Worm (Caenorhabditis elegans) whole organism, L1 larva: Measurements from ENCODE around the gene K09E9.3.

Source experiments
- C34B4.2 ChIP-seq: sonication (generic microtip); optimal IDR thresholded peaks from 2 replicates; lab custom pipeline; 2017; ENCODE audit warnings: mild to moderate bottlenecking, missing genetic modification characterization, missing compliant biosample characterization
- alr-1 ChIP-seq: fragments of 200-800 bp; sonication (Bioruptor generic); optimal IDR thresholded peaks from 2 replicates; lab custom pipeline; 2018; ENCODE audit warnings: borderline replicate concordance, mild to moderate bottlenecking, missing genetic modification characterization, missing compliant biosample characterization
- aly-2 ChIP-seq: fragments of 150-350 bp; optimal IDR thresholded peaks from 2 replicates; lab custom pipeline; 2014; ENCODE audit warnings: missing biosample characterization, missing genetic modification characterization
- blmp-1 ChIP-seq: fragments of 150-350 bp; optimal IDR thresholded peaks from 2 replicates; lab custom pipeline; 2014; ENCODE audit warnings: missing biosample characterization, missing genetic modification characterization
- ceh-82 ChIP-seq, 3 experiments: fragments of 150-350 bp in 1 of 3; sonication (generic microtip) in 2 of 3; optimal IDR thresholded peaks; 2 replicates each; lab custom pipeline; 2014 to 2017; ENCODE audit warnings: missing biosample characterization in 3 of 3, missing genetic modification characterization in 3 of 3
- ces-1 ChIP-seq: fragments of 150-350 bp; optimal IDR thresholded peaks from 2 replicates; lab custom pipeline; 2014; ENCODE audit warnings: missing biosample characterization, missing genetic modification reagents, missing genetic modification characterization
- dsc-1 ChIP-seq: sonication (generic microtip); optimal IDR thresholded peaks from 2 replicates; lab custom pipeline; 2016; ENCODE audit warnings: mild to moderate bottlenecking, missing genetic modification characterization, missing compliant biosample characterization
- efl-1 ChIP-seq, 4 experiments: fragments of 150-350 bp; optimal IDR thresholded peaks in 3 of 4; peaks in 1 of 4; 1 replicate in 1 of 4; 2 replicates in 3 of 4; lab custom pipeline; 2014; ENCODE audit warnings: missing biosample characterization in 2 of 4, missing genetic modification characterization in 2 of 4, missing genetic modification reagents in 2 of 4
- ets-5 ChIP-seq: fragments of 200-800 bp; sonication (Bioruptor generic); IDR thresholded peaks from 2 replicates; pipeline ENCODE4 v1.3.6; 2022; ENCODE audit warnings: missing genetic modification characterization, missing compliant biosample characterization
- fkh-10 ChIP-seq: sonication (generic microtip); optimal IDR thresholded peaks from 2 replicates; lab custom pipeline; 2017; ENCODE audit warnings: missing biosample characterization, missing genetic modification reagents, missing genetic modification characterization
- fkh-4 ChIP-seq: sonication (generic microtip); optimal IDR thresholded peaks from 2 replicates; lab custom pipeline; 2016; ENCODE audit warnings: missing compliant biosample characterization, missing genetic modification characterization, borderline replicate concordance
- fkh-8 ChIP-seq: sonication (generic microtip); optimal IDR thresholded peaks from 2 replicates; lab custom pipeline; 2016; ENCODE audit warnings: mild to moderate bottlenecking, missing genetic modification characterization, missing compliant biosample characterization
- fos-1 ChIP-seq: fragments of 150-350 bp; optimal IDR thresholded peaks from 2 replicates; lab custom pipeline; 2014; ENCODE audit warnings: missing biosample characterization, missing genetic modification characterization
- hlh-17 ChIP-seq: fragments of 200-800 bp; sonication (Bioruptor generic); optimal IDR thresholded peaks from 2 replicates; lab custom pipeline; 2018; ENCODE audit warnings: missing genetic modification characterization, mild to moderate bottlenecking, missing compliant biosample characterization, moderate library complexity, borderline replicate concordance
- hlh-4 ChIP-seq: sonication (generic microtip); optimal IDR thresholded peaks from 2 replicates; lab custom pipeline; 2016; ENCODE audit warnings: mild to moderate bottlenecking, missing genetic modification characterization, missing compliant biosample characterization
- isw-1 ChIP-seq: fragments of 200-800 bp; sonication (Bioruptor generic); IDR thresholded peaks from 2 replicates; pipeline ENCODE4 v1.3.6; 2022; ENCODE audit warnings: missing genetic modification characterization, missing compliant biosample characterization
- lin-14 ChIP-seq: fragments of 200-800 bp; sonication (Bioruptor generic); optimal IDR thresholded peaks from 2 replicates; lab custom pipeline; 2018; ENCODE audit warnings: mild to moderate bottlenecking, missing genetic modification characterization, moderate library complexity, missing compliant biosample characterization
- lin-15B ChIP-seq: fragments of 150-350 bp; sonication (generic microtip); optimal IDR thresholded peaks from 3 replicates; lab custom pipeline; 2014; ENCODE audit warnings: missing biosample characterization, missing genetic modification characterization
- lin-35 ChIP-seq, 2 experiments: fragments of 150-350 bp; optimal IDR thresholded peaks; 2 replicates each; lab custom pipeline; 2014; ENCODE audit warnings: missing biosample characterization in 2 of 2, missing genetic modification characterization in 2 of 2, missing genetic modification reagents in 2 of 2
- lin-39 ChIP-seq: fragments of 150-350 bp; optimal IDR thresholded peaks from 2 replicates; lab custom pipeline; 2014; ENCODE audit warnings: missing biosample characterization, missing genetic modification reagents, missing genetic modification characterization
- lir-3 ChIP-seq: sonication (generic microtip); optimal IDR thresholded peaks from 2 replicates; lab custom pipeline; 2016; ENCODE audit warnings: mild to moderate bottlenecking, missing genetic modification characterization, moderate library complexity, missing compliant biosample characterization; ENCODE audit not compliant: poor library complexity
- lsy-2 ChIP-seq, 2 experiments: fragments of 150-350 bp; optimal IDR thresholded peaks; 2 replicates each; lab custom pipeline; 2014; ENCODE audit warnings: missing biosample characterization in 2 of 2, missing genetic modification characterization in 2 of 2
- mdl-1 ChIP-seq, 2 experiments: fragments of 150-350 bp; optimal IDR thresholded peaks; 2 replicates each; lab custom pipeline; 2014 to 2017; ENCODE audit warnings: missing biosample characterization in 2 of 2, missing genetic modification characterization in 2 of 2, inconsistent platforms in 1 of 2
- mep-1 ChIP-seq: fragments of 150-350 bp; optimal IDR thresholded peaks from 2 replicates; lab custom pipeline; 2014; ENCODE audit warnings: missing biosample characterization, missing genetic modification characterization
- nhr-12 ChIP-seq: sonication (generic microtip); optimal IDR thresholded peaks from 2 replicates; lab custom pipeline; 2017; ENCODE audit warnings: missing biosample characterization, missing genetic modification characterization
- nhr-20 ChIP-seq: sonication (generic microtip); optimal IDR thresholded peaks from 2 replicates; lab custom pipeline; 2016; ENCODE audit warnings: mild to moderate bottlenecking, missing genetic modification characterization, missing compliant biosample characterization
- nhr-47 ChIP-seq: sonication (generic microtip); optimal IDR thresholded peaks from 2 replicates; lab custom pipeline; 2016; ENCODE audit warnings: mild to moderate bottlenecking, missing genetic modification characterization, moderate library complexity, missing compliant biosample characterization
- nhr-71 ChIP-seq: sonication (generic microtip); optimal IDR thresholded peaks from 2 replicates; lab custom pipeline; 2016; ENCODE audit warnings: mild to moderate bottlenecking, missing genetic modification characterization, moderate library complexity, missing compliant biosample characterization
- nhr-76 ChIP-seq: sonication (generic microtip); optimal IDR thresholded peaks from 2 replicates; lab custom pipeline; 2017; ENCODE audit warnings: missing biosample characterization, missing genetic modification characterization
- nhr-77 ChIP-seq: fragments of 150-350 bp; optimal IDR thresholded peaks from 2 replicates; lab custom pipeline; 2014; ENCODE audit warnings: missing biosample characterization, missing genetic modification characterization
- pax-3 ChIP-seq: fragments of 200-800 bp; sonication (Bioruptor generic); optimal IDR thresholded peaks from 2 replicates; lab custom pipeline; 2018; ENCODE audit warnings: mild to moderate bottlenecking, missing genetic modification characterization, moderate library complexity, missing compliant biosample characterization
- rnt-1 ChIP-seq: sonication (generic microtip); optimal IDR thresholded peaks from 2 replicates; lab custom pipeline; 2016; ENCODE audit warnings: mild to moderate bottlenecking, missing genetic modification characterization, moderate library complexity, missing compliant biosample characterization
- skn-1 ChIP-seq: fragments of 150-350 bp; optimal IDR thresholded peaks from 2 replicates; lab custom pipeline; 2014; ENCODE audit warnings: missing biosample characterization, missing genetic modification characterization
- snu-23 ChIP-seq: sonication (generic microtip); optimal IDR thresholded peaks from 2 replicates; lab custom pipeline; 2016; ENCODE audit warnings: missing genetic modification characterization, missing compliant biosample characterization
- sox-4 ChIP-seq: sonication (generic microtip); optimal IDR thresholded peaks from 2 replicates; lab custom pipeline; 2016; ENCODE audit warnings: missing genetic modification characterization, missing compliant biosample characterization
- sup-37 ChIP-seq: fragments of 200-800 bp; sonication (Bioruptor generic); optimal IDR thresholded peaks from 2 replicates; lab custom pipeline; 2018; ENCODE audit warnings: mild to moderate bottlenecking, missing genetic modification characterization, missing compliant biosample characterization
- swsn-7 ChIP-seq: sonication (generic microtip); optimal IDR thresholded peaks from 2 replicates; lab custom pipeline; 2016; ENCODE audit warnings: missing genetic modification characterization, missing compliant biosample characterization
- tbx-2 ChIP-seq: sonication (generic microtip); optimal IDR thresholded peaks from 2 replicates; lab custom pipeline; 2016; ENCODE audit warnings: missing genetic modification characterization, missing compliant biosample characterization
- vab-15 ChIP-seq: sonication (generic microtip); optimal IDR thresholded peaks from 2 replicates; lab custom pipeline; 2017; ENCODE audit warnings: missing genotype, mild to moderate bottlenecking, missing genetic modification characterization, missing compliant biosample characterization
- xbp-1 ChIP-seq: sonication (generic microtip); optimal IDR thresholded peaks from 2 replicates; lab custom pipeline; 2016; ENCODE audit warnings: missing genetic modification characterization, missing compliant biosample characterization

The K09E9.3 gene

DNA sequence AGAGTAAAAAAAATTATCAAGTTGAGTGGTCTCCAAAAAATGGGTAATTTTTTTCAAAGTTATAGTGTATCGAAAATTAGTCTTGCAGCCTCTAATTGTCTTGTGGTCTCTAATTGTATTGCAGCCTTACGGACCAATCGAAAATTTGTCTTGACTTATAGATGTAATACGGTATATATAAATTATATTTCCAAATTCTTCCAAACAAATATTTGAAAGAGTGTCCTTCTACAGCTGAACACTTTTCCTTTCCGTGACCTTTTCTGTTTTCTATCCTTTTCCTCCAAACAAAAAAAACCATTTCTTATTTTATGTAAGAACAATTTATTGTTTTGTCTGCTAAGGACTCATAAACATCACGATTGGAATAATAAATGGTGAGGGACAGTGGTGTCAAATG lies 27.0 kb upstream of the K09E9.3 start, which contains the start of gene K09E9.7:
TSS of gene K09E9.7 (plus strand) at position 301 of the 400 bp plus-strand sequence.
- TF ChIP-seq ces-1 (GFP tag; lab: Kevin White, UChicago) (no peak), nhr-47 (tag; lab: Kevin White, UChicago) (no peak), fkh-4 (no peak), nhr-77 (tag; lab: Kevin White, UChicago) (no peak)
- TF ChIP-seq, all 84 proteins: peak for 0

DNA sequence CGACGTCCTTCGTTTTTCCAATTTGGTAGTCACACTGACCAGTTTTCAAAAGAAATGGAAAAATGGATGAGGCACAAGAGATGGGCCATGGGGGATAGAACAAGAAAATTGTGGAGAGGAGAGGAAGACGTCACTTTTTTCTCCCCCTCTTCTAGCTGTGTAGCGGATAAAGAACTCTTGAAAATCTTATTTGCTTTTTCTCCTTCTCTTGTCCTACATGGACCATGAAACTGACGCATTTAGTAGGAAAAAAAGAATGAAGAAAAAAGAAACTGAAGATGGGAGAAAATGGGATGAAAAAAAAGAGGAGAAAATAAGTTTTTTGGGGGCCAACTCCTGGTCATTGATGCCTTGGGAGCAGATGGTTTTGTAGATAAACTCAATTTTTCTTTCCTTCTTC lies 20.4 kb upstream of the K09E9.3 start:
- TF ChIP-seq hlh-17, result no peak
- peak; percentile 12 for TF ChIP-seq nhr-71
- TF ChIP-seq efl-1 (optimal IDR thresholded peaks at IDR 0.05; lab: Kevin White, UChicago), result no peak
- TF ChIP-seq efl-1 (GFP tag; optimal IDR thresholded peaks at IDR 0.05 in 1 of 2; lab: Kevin White, UChicago), result peak in 1 of 2 experiments; percentile 56
- peak; percentile 87 for TF ChIP-seq lin-14 (GFP tag; lab: Kevin White, UChicago)
- TF ChIP-seq snu-23 (GFP tag; lab: Kevin White, UChicago), result peak; percentile 9
- TF ChIP-seq fkh-10 (GFP tag; lab: Kevin White, UChicago), result peak; percentile 81
- TF ChIP-seq vab-15, result no peak
- TF ChIP-seq tbx-2 (tag; lab: Kevin White, UChicago), result peak; percentile 40
- TF ChIP-seq isw-1 (GFP tag; lab: Robert Waterston, UW), result no peak
- no peak for TF ChIP-seq aly-2 (tag; lab: Kevin White, UChicago)
- no peak for TF ChIP-seq swsn-7 (tag; lab: Kevin White, UChicago)
- no peak for TF ChIP-seq fos-1 (tag; lab: Kevin White, UChicago)
- TF ChIP-seq lir-3, result peak; percentile 1
- TF ChIP-seq ceh-82 (tag; optimal IDR thresholded peaks at IDR 0.05; lab: Kevin White, UChicago), result peak in 1 of 3 experiments; percentile 36
- peak in 1 of 2 experiments; percentile 34 for TF ChIP-seq lsy-2 (tag; optimal IDR thresholded peaks at IDR 0.05; lab: Kevin White, UChicago)

DNA sequence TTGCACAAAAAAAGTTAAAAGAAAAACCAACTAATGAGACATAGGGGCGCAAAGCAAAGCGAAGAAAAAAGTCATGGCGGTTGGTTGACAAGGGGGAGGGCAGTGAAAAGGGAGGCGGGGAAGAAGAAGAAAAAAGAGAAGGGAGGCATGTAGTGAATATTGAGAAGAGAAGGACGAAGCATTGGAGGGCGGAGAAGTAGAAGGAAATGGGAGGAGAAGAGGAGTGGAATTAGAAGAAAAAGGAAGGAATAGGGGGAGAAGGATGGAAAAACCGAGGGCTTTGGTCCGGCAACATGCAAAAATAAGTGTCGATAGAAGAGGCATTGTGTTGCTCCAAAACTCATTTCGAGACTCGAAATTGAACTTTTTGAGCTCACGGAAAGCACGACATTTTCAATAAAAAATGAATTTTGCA lies 17.2 kb upstream of the K09E9.3 start:
- TF ChIP-seq rnt-1 (tag; lab: Kevin White, UChicago) (peak; percentile 43), C34B4.2 (tag; lab: Kevin White, UChicago) (no peak), nhr-71 (peak; percentile 65), lin-15B (tag; lab: Kevin White, UChicago) (no peak), ets-5 (no peak), hlh-4 (tag; lab: Kevin White, UChicago) (no peak), lin-39 (tag; lab: Kevin White, UChicago) (no peak), alr-1 (tag; lab: Kevin White, UChicago) (no peak), blmp-1 (tag; lab: Kevin White, UChicago) (peak; percentile 79), tbx-2 (tag; lab: Kevin White, UChicago) (peak; percentile 7), sup-37 (GFP tag; lab: Kevin White, UChicago) (no peak), skn-1 (tag; lab: Kevin White, UChicago) (peak; percentile 12), sox-4 (tag; lab: Kevin White, UChicago) (no peak), xbp-1 (peak; percentile 7), swsn-7 (tag; lab: Kevin White, UChicago) (peak; percentile 6), nhr-20 (peak; percentile 23), mdl-1 (tag; optimal IDR thresholded peaks at IDR 0.05; lab: Kevin White, UChicago) (peak in 1 of 2 experiments; percentile 9), nhr-47 (tag; lab: Kevin White, UChicago) (peak; percentile 24), ceh-82 (tag; optimal IDR thresholded peaks at IDR 0.05; lab: Kevin White, UChicago) (peak in 2 of 3 experiments; percentile 45 to 69), mep-1 (tag; lab: Kevin White, UChicago) (peak; percentile 44), nhr-12 (tag; lab: Kevin White, UChicago) (no peak), nhr-76 (tag; lab: Kevin White, UChicago) (no peak), fkh-10 (GFP tag; lab: Kevin White, UChicago) (peak; percentile 48), lin-14 (GFP tag; lab: Kevin White, UChicago) (peak; percentile 81), lsy-2 (tag; optimal IDR thresholded peaks at IDR 0.05; lab: Kevin White, UChicago) (peak; percentile 2 to 25), pax-3 (no peak), snu-23 (GFP tag; lab: Kevin White, UChicago) (peak; percentile 44), lin-35 (GFP tag; optimal IDR thresholded peaks at IDR 0.05; lab: Kevin White, UChicago) (peak in 1 of 2 experiments; percentile 1), dsc-1 (tag; lab: Kevin White, UChicago) (peak; percentile 19), fkh-8 (tag; lab: Kevin White, UChicago) (peak; percentile 27), efl-1 (optimal IDR thresholded peaks at IDR 0.05; lab: Kevin White, UChicago) (peak; percentile 1 to 15), efl-1 (GFP tag; optimal IDR thresholded peaks at IDR 0.05 in 1 of 2; lab: Kevin White, UChicago) (no peak)
- TF ChIP-seq, all 84 proteins: peak for 20
